Fruit fly (Drosophila melanogaster) whole organism, adult: ENCODE results near the gene Tbh.

Experiments used
- CG12768 ChIP-seq: fragments of 200-800 bp; sonication (Bioruptor generic); optimal IDR thresholded peaks from 2 replicates; lab custom pipeline; 2017; ENCODE audit warnings: missing biosample characterization, missing genetic modification characterization, mild to moderate bottlenecking, moderate library complexity, missing genetic modification reagents
- CG14711 ChIP-seq: fragments of 200-800 bp; sonication (Bioruptor generic); optimal IDR thresholded peaks from 2 replicates; lab custom pipeline; 2018; ENCODE audit warnings: missing biosample characterization, mild to moderate bottlenecking, missing genetic modification characterization, moderate library complexity
- CG1620 ChIP-seq: fragments of 200-800 bp; sonication (Bioruptor generic); optimal IDR thresholded peaks from 2 replicates; lab custom pipeline; 2016; ENCODE audit warnings: missing biosample characterization, missing genetic modification characterization
- CG33017 ChIP-seq: fragments of 200-800 bp; sonication (Bioruptor generic); optimal IDR thresholded peaks from 2 replicates; lab custom pipeline; 2018; ENCODE audit warnings: missing biosample characterization, mild to moderate bottlenecking, missing genetic modification characterization, moderate library complexity
- Clk ChIP-seq: fragments of 200-800 bp; sonication (Bioruptor generic); optimal IDR thresholded peaks from 2 replicates; lab custom pipeline; 2017; ENCODE audit warnings: missing biosample characterization, missing genetic modification characterization
- Crg-1 ChIP-seq: fragments of 200-800 bp; sonication (Bioruptor generic); optimal IDR thresholded peaks from 2 replicates; lab custom pipeline; 2016; ENCODE audit warnings: missing biosample characterization, missing genetic modification characterization
- Hr96 ChIP-seq: fragments of 200-800 bp; sonication (Bioruptor generic); optimal IDR thresholded peaks from 2 replicates; lab custom pipeline; 2016; ENCODE audit warnings: missing biosample characterization, missing genetic modification characterization
- Mnt ChIP-seq: fragments of 200-800 bp; sonication (Bioruptor generic); optimal IDR thresholded peaks from 2 replicates; lab custom pipeline; 2016; ENCODE audit warnings: missing biosample characterization, mild to moderate bottlenecking, missing genetic modification characterization
- cic ChIP-seq: fragments of 200-800 bp; sonication (Bioruptor generic); optimal IDR thresholded peaks from 2 replicates; lab custom pipeline; 2017; ENCODE audit warnings: missing biosample characterization, mild to moderate bottlenecking, missing genetic modification characterization, moderate library complexity
- cnc ChIP-seq, 2 experiments: fragments of >200 bp; optimal IDR thresholded peaks; 2 replicates each; lab custom pipeline; 2017
- kay ChIP-seq: fragments of 200-800 bp; sonication (Bioruptor generic); peaks from one replicate; lab custom pipeline; 2016; ENCODE audit warnings: missing biosample characterization, missing genetic modification characterization, borderline replicate concordance
- tj ChIP-seq: fragments of 200-800 bp; sonication (Bioruptor generic); optimal IDR thresholded peaks from 3 replicates; lab custom pipeline; 2017; ENCODE audit warnings: missing biosample characterization, mild to moderate bottlenecking, missing genetic modification characterization, moderate library complexity
- toe ChIP-seq: fragments of 200-800 bp; sonication (Bioruptor generic); optimal IDR thresholded peaks from 2 replicates; lab custom pipeline; 2016; ENCODE audit warnings: missing biosample characterization, missing genetic modification characterization

dm6 chrX:7969188-7969829 is 26.2 kb upstream of the Tbh start:
- TF ChIP-seq Crg-1 (GFP tag; lab: Kevin White, UChicago) = peak; percentile 54
- TF ChIP-seq CG33017 (tag; lab: Kevin White, UChicago) = no peak
- no peak for TF ChIP-seq tj (GFP tag; lab: Kevin White, UChicago)
- no peak for TF ChIP-seq CG1620
- no peak for TF ChIP-seq Clk (GFP tag; lab: Kevin White, UChicago)
- no peak for TF ChIP-seq toe (GFP tag; lab: Kevin White, UChicago)
- TF ChIP-seq CG14711 = peak; percentile 5
- TF ChIP-seq kay (GFP tag; lab: Kevin White, UChicago) = no peak
- TF ChIP-seq CG12768 (GFP tag; lab: Kevin White, UChicago) = no peak
- TF ChIP-seq cic (GFP tag; lab: Kevin White, UChicago) = no peak
- TF ChIP-seq cnc (optimal IDR thresholded peaks at IDR 0.05; lab: Kevin White, UChicago) = no peak
- TF ChIP-seq Hr96 = no peak
- TF ChIP-seq Mnt (GFP tag; lab: Kevin White, UChicago) = peak; percentile 9
